Worm (Caenorhabditis elegans) whole organism, L3 larva: ENCODE data around the gene srbc-48.
"Not testable (repeated sequence)": the region's sequence is repeated elsewhere in the genome, so short reads cannot be mapped to it uniquely, and the experiment has no call there.

Experiments used
- egl-27 ChIP-seq: sonication (generic microtip); optimal IDR thresholded peaks from 4 replicates; lab custom pipeline; 2017; ENCODE audit warnings: missing biosample characterization, missing genetic modification reagents, missing genetic modification characterization
- elt-2 ChIP-seq: sonication (generic microtip); optimal IDR thresholded peaks from 2 replicates; lab custom pipeline; 2016; ENCODE audit warnings: missing genetic modification reagents, mild to moderate bottlenecking, missing genetic modification characterization, missing compliant biosample characterization
- elt-3 ChIP-seq, 3 experiments: fragments of 150-350 bp in 1 of 3; sonication (generic microtip) in 2 of 3; optimal IDR thresholded peaks; 2 replicates in 2 of 3; 4 replicates in 1 of 3; lab custom pipeline; 2014 to 2017; ENCODE audit warnings: missing biosample characterization in 3 of 3, missing genetic modification characterization in 3 of 3
- lin-39 ChIP-seq: fragments of 150-350 bp; optimal IDR thresholded peaks from 2 replicates; lab custom pipeline; 2018; ENCODE audit warnings: missing biosample characterization, missing genetic modification reagents, missing genetic modification characterization
- nfya-1 ChIP-seq: sonication (generic microtip); optimal IDR thresholded peaks from 2 replicates; lab custom pipeline; 2017; ENCODE audit warnings: missing genetic modification characterization, mild to moderate bottlenecking, missing compliant biosample characterization, antibody characterized with exemption, moderate library complexity; ENCODE audit not compliant: insufficient read depth
- nhr-12 ChIP-seq: fragments of 150-350 bp; optimal IDR thresholded peaks from 2 replicates; lab custom pipeline; 2014; ENCODE audit warnings: missing biosample characterization, missing genetic modification characterization
- nhr-237 ChIP-seq: fragments of 150-350 bp; optimal IDR thresholded peaks from 2 replicates; lab custom pipeline; 2014; ENCODE audit warnings: missing biosample characterization, missing genetic modification characterization
- nhr-28 ChIP-seq: fragments of 150-350 bp; optimal IDR thresholded peaks from 2 replicates; lab custom pipeline; 2014; ENCODE audit warnings: missing biosample characterization, missing genetic modification characterization
- pqm-1 ChIP-seq: fragments of 150-350 bp; optimal IDR thresholded peaks from 2 replicates; lab custom pipeline; 2017; ENCODE audit warnings: missing biosample characterization, missing genetic modification characterization, inconsistent platforms
- unc-39 ChIP-seq: sonication (generic microtip); optimal IDR thresholded peaks from 4 replicates; lab custom pipeline; 2017; ENCODE audit warnings: missing biosample characterization, missing genetic modification characterization
- zag-1 ChIP-seq: fragments of 150-350 bp; optimal IDR thresholded peaks from 2 replicates; lab custom pipeline; 2014; ENCODE audit warnings: missing biosample characterization, missing genetic modification characterization
- ztf-11 ChIP-seq: fragments of 150-350 bp; optimal IDR thresholded peaks from 2 replicates; lab custom pipeline; 2014; ENCODE audit warnings: missing biosample characterization, missing genetic modification characterization

ce11 chrV:15803748-15804147 lies 16.3 kb upstream of the srbc-48 start, which contains the start of gene T26E4.18:
- not testable (repeated sequence) for TF ChIP-seq ztf-11 (tag; lab: Kevin White, UChicago); unc-39 (tag; lab: Kevin White, UChicago); nhr-237 (tag; lab: Kevin White, UChicago); pqm-1 (tag; lab: Kevin White, UChicago); nhr-12; elt-3 (tag; optimal IDR thresholded peaks at IDR 0.05; lab: Kevin White, UChicago); lin-39 (tag; lab: Kevin White, UChicago); egl-27 (tag; lab: Kevin White, UChicago); zag-1; nhr-28 (tag; lab: Kevin White, UChicago); nfya-1 (tag; lab: Kevin White, UChicago); elt-2 (tag; lab: Kevin White, UChicago)
